Worm (Caenorhabditis elegans) whole organism, L3 larva: ENCODE data around the gene C25F9.14.

Experiments
- ZK546.5 ChIP-seq: sonication (generic microtip); optimal IDR thresholded peaks from 2 replicates; lab custom pipeline; 2017; ENCODE audit warnings: missing biosample characterization, missing genetic modification characterization
- aly-2 ChIP-seq: fragments of 150-350 bp; optimal IDR thresholded peaks from 2 replicates; lab custom pipeline; 2014; ENCODE audit warnings: missing biosample characterization, missing genetic modification characterization
- ceh-16 ChIP-seq: sonication (generic microtip); optimal IDR thresholded peaks from 2 replicates; lab custom pipeline; 2017; ENCODE audit warnings: missing biosample characterization, missing genetic modification characterization
- ceh-28 ChIP-seq: fragments of 150-350 bp; optimal IDR thresholded peaks from 2 replicates; lab custom pipeline; 2014; ENCODE audit warnings: missing biosample characterization, missing genetic modification reagents, missing genetic modification characterization
- ceh-82 ChIP-seq: fragments of 150-350 bp; optimal IDR thresholded peaks from 2 replicates; lab custom pipeline; 2014; ENCODE audit warnings: missing biosample characterization, missing genetic modification characterization
- ceh-9 ChIP-seq: sonication (generic microtip); optimal IDR thresholded peaks from 2 replicates; lab custom pipeline; 2018; ENCODE audit warnings: missing biosample characterization, missing genetic modification characterization
- daf-12 ChIP-seq: fragments of 150-350 bp; optimal IDR thresholded peaks from 2 replicates; lab custom pipeline; 2014; ENCODE audit warnings: missing biosample characterization, missing genetic modification reagents, missing genetic modification characterization
- egl-27 ChIP-seq: sonication (generic microtip); optimal IDR thresholded peaks from 4 replicates; lab custom pipeline; 2017; ENCODE audit warnings: missing biosample characterization, missing genetic modification reagents, missing genetic modification characterization
- egl-5 ChIP-seq: fragments of 150-350 bp; optimal IDR thresholded peaks from 2 replicates; lab custom pipeline; 2017; ENCODE audit warnings: missing biosample characterization, missing genetic modification reagents, missing genetic modification characterization, inconsistent platforms
- elt-2 ChIP-seq: sonication (generic microtip); optimal IDR thresholded peaks from 2 replicates; lab custom pipeline; 2016; ENCODE audit warnings: missing genetic modification reagents, mild to moderate bottlenecking, missing genetic modification characterization, missing compliant biosample characterization
- eor-1 ChIP-seq, 2 experiments: fragments of 150-350 bp; optimal IDR thresholded peaks; 2 replicates each; lab custom pipeline; 2014 to 2018; ENCODE audit warnings: missing biosample characterization in 2 of 2, missing genetic modification characterization in 2 of 2
- fkh-10 ChIP-seq: sonication (generic microtip); optimal IDR thresholded peaks from 2 replicates; lab custom pipeline; 2017; ENCODE audit warnings: missing biosample characterization, missing genetic modification reagents, missing genetic modification characterization
- fos-1 ChIP-seq: fragments of 150-350 bp; optimal IDR thresholded peaks from 2 replicates; lab custom pipeline; 2014; ENCODE audit warnings: missing biosample characterization, missing genetic modification characterization
- jun-1 ChIP-seq: fragments of 150-350 bp; optimal IDR thresholded peaks from 2 replicates; lab custom pipeline; 2014; ENCODE audit warnings: missing biosample characterization, missing genetic modification reagents, missing genetic modification characterization
- lin-15B ChIP-seq: fragments of 150-350 bp; optimal IDR thresholded peaks from 2 replicates; lab custom pipeline; 2014; ENCODE audit warnings: missing biosample characterization, missing genetic modification characterization
- lsy-12 ChIP-seq: sonication (generic microtip); optimal IDR thresholded peaks from 2 replicates; lab custom pipeline; 2016; ENCODE audit warnings: mild to moderate bottlenecking, missing genetic modification characterization, missing compliant biosample characterization
- mdl-1 ChIP-seq: fragments of 150-350 bp; optimal IDR thresholded peaks from 2 replicates; lab custom pipeline; 2014; ENCODE audit warnings: missing biosample characterization, missing genetic modification characterization
- nhr-11 ChIP-seq: fragments of 150-350 bp; optimal IDR thresholded peaks from 2 replicates; lab custom pipeline; 2014; ENCODE audit warnings: missing biosample characterization, missing genetic modification characterization
- nhr-12 ChIP-seq: fragments of 150-350 bp; optimal IDR thresholded peaks from 2 replicates; lab custom pipeline; 2014; ENCODE audit warnings: missing biosample characterization, missing genetic modification characterization
- nhr-237 ChIP-seq: fragments of 150-350 bp; optimal IDR thresholded peaks from 2 replicates; lab custom pipeline; 2014; ENCODE audit warnings: missing biosample characterization, missing genetic modification characterization
- nhr-76 ChIP-seq: fragments of 150-350 bp; sonication (generic microtip); optimal IDR thresholded peaks from 5 replicates; lab custom pipeline; 2014; ENCODE audit warnings: missing biosample characterization, missing genetic modification characterization
- nhr-77 ChIP-seq: fragments of 150-350 bp; optimal IDR thresholded peaks from 2 replicates; lab custom pipeline; 2014; ENCODE audit warnings: missing biosample characterization, missing genetic modification characterization
- pha-4 ChIP-seq: fragments of 150-350 bp; optimal IDR thresholded peaks from 2 replicates; lab custom pipeline; 2014; ENCODE audit warnings: missing biosample characterization, missing genetic modification reagents, missing genetic modification characterization
- pqm-1 ChIP-seq: fragments of 150-350 bp; optimal IDR thresholded peaks from 2 replicates; lab custom pipeline; 2017; ENCODE audit warnings: missing biosample characterization, missing genetic modification characterization, inconsistent platforms
- sea-2 ChIP-seq: fragments of 150-350 bp; sonication (generic microtip); optimal IDR thresholded peaks from 4 replicates; lab custom pipeline; 2014; ENCODE audit warnings: missing biosample characterization, missing genetic modification reagents, missing genetic modification characterization
- snpc-4 ChIP-seq: fragments of 150-350 bp; optimal IDR thresholded peaks from 2 replicates; lab custom pipeline; 2014; ENCODE audit warnings: missing biosample characterization, missing genetic modification characterization
- unc-39 ChIP-seq: sonication (generic microtip); optimal IDR thresholded peaks from 4 replicates; lab custom pipeline; 2017; ENCODE audit warnings: missing biosample characterization, missing genetic modification characterization
- zag-1 ChIP-seq: fragments of 150-350 bp; optimal IDR thresholded peaks from 2 replicates; lab custom pipeline; 2014; ENCODE audit warnings: missing biosample characterization, missing genetic modification characterization
- ztf-11 ChIP-seq: fragments of 150-350 bp; optimal IDR thresholded peaks from 2 replicates; lab custom pipeline; 2014; ENCODE audit warnings: missing biosample characterization, missing genetic modification characterization
- ztf-4 ChIP-seq: fragments of 150-350 bp; optimal IDR thresholded peaks from 2 replicates; lab custom pipeline; 2014; ENCODE audit warnings: missing biosample characterization, missing genetic modification characterization

Gene C25F9.14

DNA sequence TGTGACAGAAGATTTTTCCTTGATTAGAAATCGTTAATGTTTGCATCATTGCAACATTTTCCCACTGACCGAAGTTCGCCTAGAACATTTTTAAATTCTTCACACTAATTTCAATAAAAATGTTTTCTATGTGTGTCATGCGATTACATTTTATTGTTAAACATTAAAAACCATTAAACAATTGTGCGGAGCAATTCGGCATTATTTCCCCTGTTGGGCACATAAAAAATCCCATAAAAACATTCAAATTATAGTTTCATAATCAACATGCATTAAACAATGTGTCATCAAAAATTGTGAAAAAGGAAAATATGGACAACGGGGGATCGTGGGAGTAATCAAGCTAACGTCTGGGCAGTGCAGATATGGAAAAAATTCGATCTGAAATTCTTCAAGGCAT lies 23.2 kb downstream of the C25F9.14 start:
- peak; percentile 56 for TF ChIP-seq elt-2
- TF ChIP-seq pqm-1 (tag; lab: Kevin White, UChicago): peak; percentile 8

DNA sequence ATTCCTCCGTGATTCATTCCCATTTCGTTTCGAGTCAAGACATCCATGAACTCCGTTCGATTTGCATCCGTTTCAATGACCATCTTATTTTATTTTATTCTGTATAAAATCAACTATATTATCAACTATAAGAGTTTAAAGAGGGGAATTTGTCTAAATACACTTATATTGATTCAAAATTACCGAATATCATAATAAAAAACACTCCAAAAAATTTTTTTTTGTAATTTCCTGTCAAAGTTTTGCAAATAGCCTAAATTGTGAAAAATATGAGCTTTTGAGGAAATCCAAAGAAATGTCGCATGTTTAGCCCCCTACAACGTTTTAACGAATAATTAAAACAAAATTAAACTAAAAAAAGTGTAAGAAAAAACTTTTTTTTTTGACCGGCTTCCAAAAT lies 25.7 kb downstream of the C25F9.14 start, which contains the start of gene Y43F8B.15:
Y43F8B.15 (minus strand) TSS at position 101 of the 400 bp plus-strand sequence.
- no peak for TF ChIP-seq zag-1
- no peak for TF ChIP-seq nhr-77 (tag; lab: Kevin White, UChicago)
- TF ChIP-seq ceh-28: no peak
- TF ChIP-seq mdl-1: no peak

DNA sequence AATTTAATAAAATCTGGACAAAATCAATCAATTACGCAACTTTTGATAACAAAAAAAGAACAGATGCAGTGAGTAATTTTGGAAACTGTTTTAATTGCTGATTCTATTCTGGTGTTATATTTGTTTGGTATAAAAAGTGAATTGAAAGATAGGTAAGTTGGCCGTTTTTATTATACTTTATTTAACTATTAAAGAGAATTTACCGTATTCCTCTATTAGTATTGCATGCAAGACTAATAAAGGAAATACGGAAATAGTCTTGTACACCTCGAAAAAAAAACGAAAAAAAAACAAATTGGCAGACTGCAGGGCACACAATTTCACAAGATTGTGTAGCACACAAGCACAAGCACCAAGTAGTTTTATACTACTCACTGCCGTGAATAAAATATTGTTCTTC lies 26.3 kb downstream of the C25F9.14 start, which contains the start of gene Y43F8B.25:
Y43F8B.25 (plus strand) TSS at position 301 of the 400 bp plus-strand sequence.
- TF ChIP-seq snpc-4 (tag; lab: Kevin White, UChicago): no peak
- TF ChIP-seq ZK546.5 (tag; lab: Kevin White, UChicago): no peak
- TF ChIP-seq ceh-16 (tag; lab: Kevin White, UChicago): no peak
- no peak for TF ChIP-seq nhr-11 (tag; lab: Kevin White, UChicago)
- TF ChIP-seq ceh-9 (tag; lab: Kevin White, UChicago): no peak
- no peak for TF ChIP-seq egl-27 (tag; lab: Kevin White, UChicago)
- TF ChIP-seq pha-4 (tag; lab: Kevin White, UChicago): no peak
- TF ChIP-seq ceh-82: no peak
- TF ChIP-seq sea-2: no peak
- no peak for TF ChIP-seq elt-2
- no peak for TF ChIP-seq egl-5 (tag; lab: Kevin White, UChicago)
- no peak for TF ChIP-seq aly-2 (tag; lab: Kevin White, UChicago)
- no peak for TF ChIP-seq fos-1 (tag; lab: Kevin White, UChicago)
- TF ChIP-seq eor-1 (tag; optimal IDR thresholded peaks at IDR 0.05; lab: Kevin White, UChicago): no peak
- TF ChIP-seq jun-1 (tag; lab: Kevin White, UChicago): no peak
- TF ChIP-seq fkh-10: no peak
- TF ChIP-seq, all 47 proteins: peak for 0

DNA sequence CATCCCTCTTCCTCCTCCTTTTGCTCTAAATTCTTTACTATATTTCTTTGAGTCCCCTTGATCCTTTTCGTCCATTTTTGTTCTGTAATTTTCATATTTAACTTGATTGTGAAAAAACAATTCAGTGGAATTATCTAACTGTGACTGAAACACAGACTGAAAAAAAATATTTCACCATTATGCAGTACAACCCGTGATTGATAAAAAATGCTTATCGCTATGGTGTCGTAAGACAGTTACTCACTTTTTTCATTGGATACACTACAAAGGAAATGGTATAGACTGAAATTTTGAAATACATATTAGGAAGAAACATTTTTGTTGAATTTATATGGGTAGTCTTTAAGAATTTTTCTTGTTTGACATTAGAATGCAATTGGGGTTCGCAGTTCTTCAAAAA lies 31.3 kb downstream of the C25F9.14 start, which contains the start of gene Y43F8B.23:
Y43F8B.23 (minus strand) TSS at position 75 of the 400 bp plus-strand sequence.
- TF ChIP-seq lin-15B (tag; lab: Kevin White, UChicago) (no peak), pha-4 (tag; lab: Kevin White, UChicago) (peak; percentile 52), daf-12 (tag; lab: Kevin White, UChicago) (no peak), jun-1 (tag; lab: Kevin White, UChicago) (peak; percentile 41), ZK546.5 (tag; lab: Kevin White, UChicago) (no peak), pqm-1 (tag; lab: Kevin White, UChicago) (peak; percentile 63), elt-2 (peak; percentile 81)

DNA sequence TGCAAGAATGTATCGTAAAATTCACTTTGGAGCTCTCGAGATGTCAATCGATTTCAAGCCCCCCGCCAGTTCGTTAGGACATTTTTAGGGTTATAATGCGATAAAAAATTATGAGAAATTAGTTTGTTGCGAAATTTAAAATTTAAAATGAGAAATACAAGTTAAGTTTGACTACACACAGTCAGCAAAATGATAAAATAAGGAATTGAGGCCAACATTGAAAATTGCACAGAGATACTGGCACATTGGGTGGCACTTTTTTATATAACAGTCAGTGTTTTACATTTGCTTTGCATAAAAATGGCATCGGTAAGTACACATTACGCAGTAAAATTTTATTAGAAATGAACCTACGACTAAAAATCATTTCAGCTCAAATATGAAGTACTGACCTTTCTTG lies 31.8 kb downstream of the C25F9.14 start, which contains the start of gene Y43F8B.12:
Y43F8B.12 (plus strand) TSS at position 301 of the 400 bp plus-strand sequence.
- TF ChIP-seq ztf-4 (no peak), ZK546.5 (tag; lab: Kevin White, UChicago) (no peak), sea-2 (no peak), pqm-1 (tag; lab: Kevin White, UChicago) (no peak), nhr-76 (no peak), egl-5 (tag; lab: Kevin White, UChicago) (no peak), ceh-82 (no peak), ztf-11 (tag; lab: Kevin White, UChicago) (no peak), ceh-16 (tag; lab: Kevin White, UChicago) (no peak), ceh-9 (tag; lab: Kevin White, UChicago) (no peak), nhr-12 (tag; lab: Kevin White, UChicago) (no peak), fos-1 (tag; lab: Kevin White, UChicago) (no peak), elt-2 (no peak), jun-1 (tag; lab: Kevin White, UChicago) (no peak), lsy-12 (tag; lab: Kevin White, UChicago) (no peak), unc-39 (tag; lab: Kevin White, UChicago) (no peak), fkh-10 (no peak), nhr-11 (tag; lab: Kevin White, UChicago) (no peak)

DNA sequence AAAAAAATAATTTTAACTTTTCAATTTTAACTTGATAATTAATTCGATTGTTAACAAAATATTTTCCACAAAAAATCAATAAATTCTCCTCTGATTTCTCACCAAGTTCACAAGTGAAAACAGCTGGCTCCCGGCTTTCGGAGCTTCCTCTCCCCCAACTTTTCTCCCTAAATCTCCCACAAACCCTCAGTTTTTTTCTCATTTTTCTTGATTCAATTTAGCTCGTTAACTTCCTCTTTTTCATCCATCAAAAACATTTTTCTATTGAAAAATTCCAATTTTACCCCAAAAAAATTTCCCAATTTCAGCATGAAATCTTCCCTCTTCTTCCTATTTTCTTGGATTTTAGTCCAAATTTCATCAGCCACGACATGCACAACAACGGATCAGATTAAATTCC lies 34.1 kb downstream of the C25F9.14 start, which contains the start of gene Y43F8B.11:
Y43F8B.11 (plus strand) TSS at position 301 of the 400 bp plus-strand sequence.
- TF ChIP-seq egl-27 (tag; lab: Kevin White, UChicago): no peak
- TF ChIP-seq ceh-28: no peak
- TF ChIP-seq ZK546.5 (tag; lab: Kevin White, UChicago): no peak
- no peak for TF ChIP-seq nhr-237 (tag; lab: Kevin White, UChicago)
- no peak for TF ChIP-seq snpc-4 (tag; lab: Kevin White, UChicago)
- TF ChIP-seq, all 47 proteins: peak for 0
